Fruit fly (Drosophila melanogaster): Measurements from ENCODE around the gene CG4709.

DNA sequence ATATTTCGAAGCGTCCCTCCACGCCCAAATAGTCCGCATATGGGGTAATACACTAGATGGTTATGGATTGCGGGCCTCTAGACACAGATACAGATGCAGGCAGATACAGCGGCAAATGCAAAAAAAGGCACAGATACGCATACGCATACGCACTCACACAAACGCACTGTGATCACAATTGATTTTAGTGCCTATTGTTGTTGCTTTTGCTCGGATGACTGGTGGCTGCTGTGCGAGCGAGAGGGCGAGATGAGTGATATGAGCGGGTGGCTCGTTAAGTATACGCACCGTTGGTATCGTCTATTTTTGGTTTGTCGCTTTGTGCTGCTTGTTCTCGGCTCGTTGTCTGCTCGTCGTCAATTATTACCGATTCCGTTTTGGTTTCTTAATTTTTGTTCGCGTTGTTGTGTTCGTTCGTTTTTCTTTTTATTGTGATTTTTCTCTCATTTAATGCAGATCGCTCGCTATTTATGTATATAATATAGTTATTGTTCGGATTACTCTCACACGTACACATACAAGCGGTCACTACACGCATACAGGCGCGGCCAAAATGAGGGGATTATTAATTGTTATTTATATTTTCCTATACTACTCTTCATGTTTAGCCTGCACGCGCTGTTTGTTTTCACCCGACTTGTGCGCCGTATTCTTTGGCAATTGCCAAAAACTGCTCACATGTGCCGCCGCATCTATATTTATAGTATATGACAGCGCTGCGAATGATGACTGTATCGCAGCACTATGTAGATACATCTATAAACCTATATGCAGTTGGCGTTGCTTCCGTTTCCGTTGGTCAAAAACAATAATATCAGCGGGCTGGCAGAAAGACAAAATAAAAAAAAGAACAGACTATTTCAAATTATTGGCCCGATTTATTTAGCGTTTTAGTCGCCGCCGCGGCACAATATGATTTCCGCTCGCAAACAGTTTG lies 46.5 kb upstream of the CG4709 start:
- TF ChIP-seq CTCF (optimal IDR thresholded peaks at IDR 0.05) (no peak), CG8478 (optimal IDR thresholded peaks at IDR 0.05) (no peak)

All from S2 (cell line).